Worm (Caenorhabditis elegans): ENCODE measurements around the gene F37C4.5.
"Not testable (repeated sequence)": the region's sequence is repeated elsewhere in the genome, so short reads cannot be mapped to it uniquely, and the experiment has no call there.

The F37C4.5 gene

ce11 chrIV:3911848-3912247, 38.2 kb upstream of the F37C4.5 start, which contains the start of gene F56D6.18:
Gene F56D6.18 (minus strand): TSS chrIV:3911948.
- TF ChIP-seq rcor-1 (GFP tag; IDR thresholded peaks at IDR 0.05); mes-4 (tag; optimal IDR thresholded peaks at IDR 0.05); mxl-1 (tag; optimal IDR thresholded peaks at IDR 0.05): not testable (repeated sequence)

- TF ChIP-seq madf-6 (GFP tag; IDR thresholded peaks at IDR 0.05): no peak
- TF ChIP-seq die-1 (tag; optimal IDR thresholded peaks at IDR 0.05): no peak
- TF ChIP-seq Y79H2A.3 (GFP tag; conservative IDR thresholded peaks at IDR 0.05): no peak
- TF ChIP-seq ceh-27 (GFP tag; optimal IDR thresholded peaks at IDR 0.05): no peak
- TF ChIP-seq zim-3 (tag; optimal IDR thresholded peaks at IDR 0.05): no peak
- TF ChIP-seq egl-18 (GFP tag; IDR thresholded peaks at IDR 0.05): no peak
- no peak for TF ChIP-seq athp-1 (tag; optimal IDR thresholded peaks at IDR 0.05)
- no peak for TF ChIP-seq xnd-1 (tag; optimal IDR thresholded peaks at IDR 0.05)
- no peak for TF ChIP-seq Y56A3A.18 (GFP tag; IDR thresholded peaks at IDR 0.05)
- no peak for TF ChIP-seq ceh-40 (GFP tag; IDR thresholded peaks at IDR 0.05)
- TF ChIP-seq B0035.1 (tag; optimal IDR thresholded peaks at IDR 0.05): no peak
- no peak for TF ChIP-seq ceh-58 (GFP tag; IDR thresholded peaks at IDR 0.05)
- TF ChIP-seq ceh-79 (tag; optimal IDR thresholded peaks at IDR 0.05): no peak
- TF ChIP-seq nhr-80 (tag; optimal IDR thresholded peaks at IDR 0.05): no peak
- TF ChIP-seq ztf-28 (GFP tag; IDR thresholded peaks at IDR 0.05): no peak
- TF ChIP-seq lin-35 (GFP tag; optimal IDR thresholded peaks at IDR 0.05): no peak
- no peak for TF ChIP-seq lin-26 (GFP tag; IDR thresholded peaks at IDR 0.05)
- no peak for TF ChIP-seq gei-17 (GFP tag; optimal IDR thresholded peaks at IDR 0.05)
These were observed 35.5 kb upstream of the F37C4.5 start, which contains the start of gene F56D6.13 for ce11 chrIV:3909114-3909513. Gene F56D6.13 (plus strand): TSS chrIV:3909414.

- TF ChIP-seq T26A5.8 (tag; optimal IDR thresholded peaks at IDR 0.05): no peak
- no peak for TF ChIP-seq hsf-1 (GFP tag; IDR thresholded peaks at IDR 0.05)
- no peak for TF ChIP-seq rec-8 (tag; optimal IDR thresholded peaks at IDR 0.05)
- no peak for TF ChIP-seq nhr-27 (tag; optimal IDR thresholded peaks at IDR 0.05)
- TF ChIP-seq fkh-3 (tag; optimal IDR thresholded peaks at IDR 0.05): no peak
- no peak for TF ChIP-seq tlf-1 (GFP tag; optimal IDR thresholded peaks at IDR 0.05)
- no peak for TF ChIP-seq zfh-2 (GFP tag; conservative IDR thresholded peaks at IDR 0.05)
- TF ChIP-seq nhr-90 (tag; optimal IDR thresholded peaks at IDR 0.05): no peak
- no peak for TF ChIP-seq F22D6.2 (tag; optimal IDR thresholded peaks at IDR 0.05)
- TF ChIP-seq Y79H2A.3 (GFP tag; conservative IDR thresholded peaks at IDR 0.05): no peak
- TF ChIP-seq ztf-28 (GFP tag; IDR thresholded peaks at IDR 0.05): no peak
- no peak for TF ChIP-seq lir-1 (GFP tag; conservative IDR thresholded peaks at IDR 0.05)
- TF ChIP-seq mxl-1 (tag; optimal IDR thresholded peaks at IDR 0.05): no peak
- TF ChIP-seq lag-1 (GFP tag; IDR thresholded peaks at IDR 0.05): no peak
These were observed 34.0 kb upstream of the F37C4.5 start, which contains the start of the genes F56D6.22 and F56D6.12 for ce11 chrIV:3907506-3908188. Gene F56D6.22 (minus strand): TSS chrIV:3907606. Gene F56D6.12 (plus strand): TSS chrIV:3908138.

ce11 chrIV:3906393-3906792, 32.8 kb upstream of the F37C4.5 start, which contains the start of gene F56D6.11:
Gene F56D6.11 (minus strand): TSS chrIV:3906493.
- TF ChIP-seq snpc-3.4 (tag; optimal IDR thresholded peaks at IDR 0.05) (no peak), ZK185.1 (tag; optimal IDR thresholded peaks at IDR 0.05; ENCODE audit: poor library complexity, severe bottlenecking) (no peak)

Data from whole organism, young adult.